Fruit fly (Drosophila melanogaster): Measurements from ENCODE around the gene CG4617.

Gene CG4617

dm6 chrX:7117729-7118128 lies 13.4 kb upstream of the CG4617 start (continued):
- TF ChIP-seq CG15011 (GFP tag; optimal IDR thresholded peaks at IDR 0.05) (peak; percentile 33), ken (GFP tag; IDR thresholded peaks at IDR 0.05) (peak; percentile 59; the same call in 1 of the 3 replicates), CG1603 (tag; optimal IDR thresholded peaks at IDR 0.05) (peak; percentile 82), tna (GFP tag; IDR thresholded peaks at IDR 0.05; ENCODE audit: partially characterized antibody) (no peak), CG14710 (tag; optimal IDR thresholded peaks at IDR 0.05) (peak; percentile 60), rib (GFP tag; IDR thresholded peaks at IDR 0.05) (no peak), ind (GFP tag; optimal IDR thresholded peaks at IDR 0.05) (peak; percentile 41), fd96Cb (tag; optimal IDR thresholded peaks at IDR 0.05) (peak; percentile 69), HLH54F (GFP tag; optimal IDR thresholded peaks at IDR 0.05) (no peak), CG10462 (GFP tag; optimal IDR thresholded peaks at IDR 0.05) (no peak), wor (GFP tag; IDR thresholded peaks at IDR 0.05) (peak; percentile 44), slou (GFP tag; optimal IDR thresholded peaks at IDR 0.05) (peak; percentile 51), CG31441 (GFP tag; IDR thresholded peaks at IDR 0.05) (peak; percentile 64), slbo (GFP tag; IDR thresholded peaks at IDR 0.05) (peak; percentile 70), CG30431 (GFP tag; optimal IDR thresholded peaks at IDR 0.05) (peak; percentile 56), nau (GFP tag; optimal IDR thresholded peaks at IDR 0.05) (no peak), so (GFP tag; IDR thresholded peaks at IDR 0.05) (no peak), CG2712 (tag; optimal IDR thresholded peaks at IDR 0.05) (peak; percentile 81), ftz-f1 (GFP tag; optimal IDR thresholded peaks at IDR 0.05) (no peak), repo (GFP tag; optimal IDR thresholded peaks at IDR 0.05) (no peak), phol (tag; optimal IDR thresholded peaks at IDR 0.05) (peak; percentile 78), Dip3 (GFP tag; optimal IDR thresholded peaks at IDR 0.05) (no peak), dpn (GFP tag; optimal IDR thresholded peaks at IDR 0.05) (peak in 1 of 2 experiments; percentile 56), Mrtf (GFP tag; IDR thresholded peaks at IDR 0.05) (0 out of 3 replicates have a peak, but pooled peaks have one; percentile 41), CG9215 (GFP tag; IDR thresholded peaks at IDR 0.05) (no peak), CG13424 (tag; optimal IDR thresholded peaks at IDR 0.05) (peak; percentile 75), Hr78 (GFP tag; optimal IDR thresholded peaks at IDR 0.05) (no peak), CG10565 (GFP tag; optimal IDR thresholded peaks at IDR 0.05) (no peak), crol (GFP tag; IDR thresholded peaks at IDR 0.05) (no peak), CG10654 (GFP tag; optimal IDR thresholded peaks at IDR 0.05) (peak; percentile 43), NK7.1 (GFP tag; optimal IDR thresholded peaks at IDR 0.05) (no peak), bbx (GFP tag; IDR thresholded peaks at IDR 0.05; ENCODE audit: partially characterized antibody) (no peak), CG10267 (tag; optimal IDR thresholded peaks at IDR 0.05) (peak; percentile 58), Hmx (GFP tag; optimal IDR thresholded peaks at IDR 0.05) (no peak), kni (GFP tag; optimal IDR thresholded peaks at IDR 0.05) (no peak), CG17361 (GFP tag; IDR thresholded peaks at IDR 0.05) (peak; percentile 66), CG7786 (GFP tag; optimal IDR thresholded peaks at IDR 0.05) (peak; percentile 25), CG11085 (GFP tag; IDR thresholded peaks at IDR 0.05) (peak; percentile 56; the same call in 1 of the 2 replicates), dan (GFP tag; IDR thresholded peaks at IDR 0.05) (no peak), CG7745 (tag; optimal IDR thresholded peaks at IDR 0.05) (no peak), Ada2b (GFP tag; IDR thresholded peaks at IDR 0.05) (peak; percentile 68), pzg (GFP tag; optimal IDR thresholded peaks at IDR 0.05) (no peak), Doc2 (GFP tag; IDR thresholded peaks at IDR 0.05) (no peak), Xbp1 (GFP tag; optimal IDR thresholded peaks at IDR 0.05) (peak; percentile 65), mam (GFP tag; optimal IDR thresholded peaks at IDR 0.05) (peak; percentile 28), CG16815 (GFP tag; optimal IDR thresholded peaks at IDR 0.05) (peak; percentile 61), CG12744 (GFP tag; optimal IDR thresholded peaks at IDR 0.05) (peak; percentile 16), CG34224 (GFP tag; IDR thresholded peaks at IDR 0.05; ENCODE audit: partially characterized antibody) (no peak), CG10959 (GFP tag; IDR thresholded peaks at IDR 0.05) (peak; percentile 72), Ssrp (tag; optimal IDR thresholded peaks at IDR 0.05) (peak; percentile 57), amos (GFP tag; IDR thresholded peaks at IDR 0.05; ENCODE audit: partially characterized antibody) (no peak)

Data from whole organism, embryonic.